Fruit fly (Drosophila melanogaster): Measurements from ENCODE around the gene CG15478.

- no peak for TF ChIP-seq CTCF (optimal IDR thresholded peaks at IDR 0.05)
- TF ChIP-seq CG8478 (optimal IDR thresholded peaks at IDR 0.05): no peak
These were observed 10.1 kb downstream of the CG15478 start for dm6 chrX:7707350-7708241.
